Fruit fly (Drosophila melanogaster) whole organism, embryonic: ENCODE results near the gene CG2076.
"Not testable (repeated sequence)": the region's sequence is repeated elsewhere in the genome, so short reads cannot be mapped to it uniquely, and the experiment has no call there.

Experiments
- CG6854 ChIP-seq: fragments of 200-800 bp; sonication (Bioruptor generic); optimal IDR thresholded peaks from 3 replicates; lab custom pipeline; 2017; ENCODE audit warnings: missing biosample characterization, mild to moderate bottlenecking, missing genetic modification characterization
- CG7786 ChIP-seq: fragments of 200-800 bp; sonication (Bioruptor generic); optimal IDR thresholded peaks from 2 replicates; lab custom pipeline; 2016; ENCODE audit warnings: missing biosample characterization, missing genetic modification characterization
- D19A ChIP-seq: fragments of 200-800 bp; optimal IDR thresholded peaks from 3 replicates; lab custom pipeline; 2019; ENCODE audit warnings: missing biosample characterization, mild to moderate bottlenecking, missing genetic modification characterization, moderate library complexity
- h ChIP-seq: fragments of >200 bp; optimal IDR thresholded peaks from 2 replicates; lab custom pipeline; 2017
- kah ChIP-seq: fragments of 200-800 bp; sonication (Bioruptor generic); optimal IDR thresholded peaks from 2 replicates; lab custom pipeline; 2018; ENCODE audit warnings: missing biosample characterization, mild to moderate bottlenecking, missing genetic modification characterization
- wek ChIP-seq: fragments of 200-800 bp; sonication (Bioruptor generic); optimal IDR thresholded peaks from 3 replicates; lab custom pipeline; 2018; ENCODE audit warnings: missing biosample characterization, mild to moderate bottlenecking, missing genetic modification characterization, moderate library complexity

DNA sequence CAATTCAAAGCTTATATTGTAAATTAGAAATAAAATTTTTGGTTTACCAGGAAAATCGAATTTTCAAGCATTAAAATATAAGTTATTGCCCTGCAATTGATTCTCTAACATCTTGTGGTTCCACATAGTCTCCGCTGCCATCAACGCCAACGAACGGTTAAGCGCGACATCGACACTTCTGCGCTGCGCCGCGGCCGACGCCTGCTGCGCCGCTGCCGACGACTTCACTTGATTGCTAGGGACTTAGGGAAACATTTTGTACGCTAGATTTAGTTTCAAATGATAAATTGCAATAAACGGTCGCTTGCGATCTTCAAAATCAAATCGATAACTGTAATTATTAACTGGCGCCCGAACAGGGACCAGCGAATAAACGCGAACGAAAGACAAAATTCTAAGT is 6.0 kb downstream of the CG2076 start, which contains the start of gene CG42249:
- not testable (repeated sequence) for TF ChIP-seq kah; D19A (tag; lab: Kevin White, UChicago); CG7786 (GFP tag; lab: Kevin White, UChicago); CG6854 (GFP tag; lab: Kevin White, UChicago); h; wek
